Worm (Caenorhabditis elegans): ENCODE results near the gene ubxn-2.

- TF ChIP-seq pha-4 (tag; optimal IDR thresholded peaks at IDR 0.05) = no peak
- no peak for TF ChIP-seq lsy-2 (tag; optimal IDR thresholded peaks at IDR 0.05)
- TF ChIP-seq nhr-28 (tag; optimal IDR thresholded peaks at IDR 0.05) = no peak
- no peak for TF ChIP-seq drap-1 (GFP tag; optimal IDR thresholded peaks at IDR 0.05)
Observed at ce11 chrIV:2707012-2707411, 18.6 kb downstream of the ubxn-2 start, which contains the start of gene ubc-8.

Data from whole organism, mixed stage, embryonic.